Fruit fly (Drosophila melanogaster): ENCODE results near the gene CG33725.

Gene CG33725

DNA sequence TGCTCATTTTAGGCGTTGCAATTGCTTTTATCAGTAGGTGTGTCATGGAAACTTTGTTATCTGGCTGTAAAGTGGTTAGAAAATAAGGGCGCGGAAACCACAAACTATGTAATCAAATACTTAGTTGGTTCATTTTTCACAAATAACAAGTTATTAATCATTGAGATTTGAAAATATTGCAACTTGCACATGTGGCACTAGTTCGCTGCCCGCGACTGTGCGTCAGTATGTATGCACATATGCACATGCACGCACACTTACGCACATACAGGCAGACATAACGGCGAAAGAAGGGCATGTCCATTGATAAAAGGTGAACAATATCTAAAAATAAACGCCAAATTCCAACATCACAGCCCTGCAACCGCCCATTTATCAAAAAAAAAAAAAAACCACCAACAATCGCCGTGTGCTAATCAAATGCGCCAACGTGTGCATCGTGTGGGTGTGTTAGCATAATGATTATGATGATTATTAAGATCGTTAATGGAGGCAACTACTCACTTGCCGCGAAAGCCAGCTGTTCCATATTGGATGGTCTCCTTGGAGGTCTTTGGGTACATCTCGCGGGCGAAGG, 47.1 kb downstream of the CG33725 start (continued):
- TF ChIP-seq Rx (GFP tag; IDR thresholded peaks at IDR 0.05) = peak; percentile 22; the same call in 1 of the 2 replicates
- no peak for TF ChIP-seq Dfd (GFP tag; optimal IDR thresholded peaks at IDR 0.05)
- TF ChIP-seq gsb (GFP tag; IDR thresholded peaks at IDR 0.05) = no peak
- TF ChIP-seq vvl (GFP tag; IDR thresholded peaks at IDR 0.05) = peak; percentile 84
- peak; percentile 62 for TF ChIP-seq corto (GFP tag; optimal IDR thresholded peaks at IDR 0.05)
- peak; percentile 46 for TF ChIP-seq CG6689 (GFP tag; IDR thresholded peaks at IDR 0.05)
- no peak for TF ChIP-seq Bgb (GFP tag; IDR thresholded peaks at IDR 0.05; ENCODE audit: partially characterized antibody)
- no peak for TF ChIP-seq BEAF-32 (GFP tag; optimal IDR thresholded peaks at IDR 0.05)
- TF ChIP-seq Mad (GFP tag; optimal IDR thresholded peaks at IDR 0.05) = peak; percentile 1
- 0 out of 2 replicates have a peak, but pooled peaks have one; percentile 35 for TF ChIP-seq CG14014 (GFP tag; IDR thresholded peaks at IDR 0.05)
- peak; percentile 18 for TF ChIP-seq CG9437 (GFP tag; optimal IDR thresholded peaks at IDR 0.05)
- TF ChIP-seq CG7745 (tag; optimal IDR thresholded peaks at IDR 0.05) = no peak
- TF ChIP-seq lilli (GFP tag; optimal IDR thresholded peaks at IDR 0.05) = peak; percentile 35
- TF ChIP-seq CG11504 (tag; optimal IDR thresholded peaks at IDR 0.05) = peak; percentile 72
- TF ChIP-seq Lim3 (GFP tag; IDR thresholded peaks at IDR 0.05) = no peak
- peak; percentile 63 for TF ChIP-seq CG18262 (tag; optimal IDR thresholded peaks at IDR 0.05)
- TF ChIP-seq Stat92E (GFP tag; optimal IDR thresholded peaks at IDR 0.05) = no peak
- peak; percentile 37 for TF ChIP-seq CG8388 (GFP tag; optimal IDR thresholded peaks at IDR 0.05)
- TF ChIP-seq Bteb2 (GFP tag; optimal IDR thresholded peaks at IDR 0.05) = peak; percentile 22
- TF ChIP-seq Atf-2 (GFP tag; optimal IDR thresholded peaks at IDR 0.05) = peak; percentile 13
- no peak for TF ChIP-seq crp (GFP tag; optimal IDR thresholded peaks at IDR 0.05)
- TF ChIP-seq sc (optimal IDR thresholded peaks at IDR 0.05) = no peak
- peak; percentile 5 for TF ChIP-seq sc (GFP tag; optimal IDR thresholded peaks at IDR 0.05)
- peak; percentile 44 for TF ChIP-seq Sox100B (GFP tag; optimal IDR thresholded peaks at IDR 0.05)
- TF ChIP-seq fd96Cb (tag; optimal IDR thresholded peaks at IDR 0.05) = peak; percentile 42
- TF ChIP-seq CG6254 (GFP tag; optimal IDR thresholded peaks at IDR 0.05) = no peak
- no peak for TF ChIP-seq CG4617 (GFP tag; optimal IDR thresholded peaks at IDR 0.05; ENCODE audit: borderline replicate concordance)
- peak; percentile 23 to 67 for TF ChIP-seq bsh (GFP tag; optimal IDR thresholded peaks at IDR 0.05)
- TF ChIP-seq ken (GFP tag; IDR thresholded peaks at IDR 0.05) = peak; percentile 18; the same call in 1 of the 3 replicates
- TF ChIP-seq mld (GFP tag; IDR thresholded peaks at IDR 0.05; ENCODE audit: partially characterized antibody) = no peak
- no peak for TF ChIP-seq Hmr (GFP tag; optimal IDR thresholded peaks at IDR 0.05)
- TF ChIP-seq hbn (GFP tag; IDR thresholded peaks at IDR 0.05; ENCODE audit: partially characterized antibody) = no peak
- peak; percentile 59 for TF ChIP-seq D19A (tag; optimal IDR thresholded peaks at IDR 0.05)
- TF ChIP-seq sug (tag; optimal IDR thresholded peaks at IDR 0.05) = no peak
- peak; percentile 5 for TF ChIP-seq CG10654 (GFP tag; optimal IDR thresholded peaks at IDR 0.05)
- peak; percentile 35; the same call in 1 of the 3 replicates for TF ChIP-seq CG3726 (GFP tag; IDR thresholded peaks at IDR 0.05)
- peak; percentile 0 for TF ChIP-seq pum (GFP tag; optimal IDR thresholded peaks at IDR 0.05)
- TF ChIP-seq croc (GFP tag; conservative IDR thresholded peaks at IDR 0.05) = no peak; the same call in 2 of the 3 replicates
- TF ChIP-seq CG17912 (GFP tag; optimal IDR thresholded peaks at IDR 0.05) = no peak
- no peak for TF ChIP-seq hkb (optimal IDR thresholded peaks at IDR 0.05)
- TF ChIP-seq hkb (GFP tag; IDR thresholded peaks at IDR 0.05) = peak; percentile 80
- TF ChIP-seq ERR (GFP tag; optimal IDR thresholded peaks at IDR 0.05) = no peak
- TF ChIP-seq Hr51 (GFP tag; optimal IDR thresholded peaks at IDR 0.05) = peak in 1 of 2 experiments; percentile 60
- peak; percentile 88 for TF ChIP-seq Med (GFP tag)
- TF ChIP-seq CG8359 (GFP tag; optimal IDR thresholded peaks at IDR 0.05; ENCODE audit: borderline replicate concordance) = peak; percentile 30
- TF ChIP-seq wor (GFP tag; IDR thresholded peaks at IDR 0.05) = 0 out of 2 replicates have a peak, but pooled peaks have one; percentile 25
- TF ChIP-seq wdn (GFP tag; IDR thresholded peaks at IDR 0.05) = peak; percentile 22; the same call in 1 of the 2 replicates
- no peak for TF ChIP-seq bbx (GFP tag; IDR thresholded peaks at IDR 0.05; ENCODE audit: partially characterized antibody)
- TF ChIP-seq jumu (GFP tag; optimal IDR thresholded peaks at IDR 0.05) = no peak
